Fruit fly (Drosophila melanogaster): ENCODE measurements around the gene CG5114.

dm6 chr3L:14962729-14963128 lies 19.9 kb upstream of the CG5114 start:
- TF ChIP-seq OdsH (GFP tag; optimal IDR thresholded peaks at IDR 0.05) (no peak), CG11762 (GFP tag; optimal IDR thresholded peaks at IDR 0.05; ENCODE audit: insufficient read depth) (no peak), CG8632 (GFP tag; optimal IDR thresholded peaks at IDR 0.05) (no peak), CG3919 (GFP tag; optimal IDR thresholded peaks at IDR 0.05) (no peak), spab (GFP tag; optimal IDR thresholded peaks at IDR 0.05) (no peak), Blimp-1 (GFP tag; optimal IDR thresholded peaks at IDR 0.05) (no peak), Met (GFP tag; optimal IDR thresholded peaks at IDR 0.05) (no peak), Eip75B (GFP tag; optimal IDR thresholded peaks at IDR 0.05) (no peak)
